Fruit fly (Drosophila melanogaster) whole organism: ENCODE results near the gene CG10298.

Experiments
- Dll ChIP-seq: fragments of >200 bp; optimal IDR thresholded peaks from 2 replicates; lab custom pipeline; 2017
- pan ChIP-seq: fragments of >200 bp; optimal IDR thresholded peaks from 2 replicates; lab custom pipeline; 2017
- psq ChIP-seq: fragments of >200 bp; optimal IDR thresholded peaks from 2 replicates; lab custom pipeline; 2017

DNA sequence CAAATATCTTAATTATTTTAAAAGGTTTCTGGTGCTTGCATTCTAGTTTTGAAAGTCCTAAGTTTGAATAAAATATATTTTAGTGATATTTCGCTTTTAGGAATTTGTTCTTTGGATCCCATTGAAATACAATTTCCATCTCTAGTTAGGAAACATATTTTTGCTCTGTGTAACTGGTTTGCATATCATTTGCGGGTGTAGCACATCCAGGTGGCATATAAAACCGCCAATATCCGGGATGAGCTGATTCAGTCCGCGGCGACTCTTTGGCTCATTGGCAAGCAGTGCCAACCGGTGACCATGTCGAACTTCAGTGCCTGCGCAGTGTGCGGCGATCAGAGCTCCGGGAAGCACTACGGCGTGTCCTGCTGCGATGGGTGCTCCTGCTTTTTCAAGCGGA, 6.1 kb downstream of the CG10298 start, which contains the start of gene Hr83:
- TF ChIP-seq psq (lab: Kevin White, UChicago): no peak
- no peak for TF ChIP-seq pan
- TF ChIP-seq Dll (lab: Kevin White, UChicago): no peak
